Worm (Caenorhabditis elegans) whole organism, L3 larva: ENCODE results near the gene C01G10.9.

Experiments
- ama-1 ChIP-seq: fragments of 150-350 bp; optimal IDR thresholded peaks from 2 replicates; lab custom pipeline; 2018
- elt-2 ChIP-seq: sonication (generic microtip); optimal IDR thresholded peaks from 2 replicates; lab custom pipeline; 2016; ENCODE audit warnings: missing genetic modification reagents, mild to moderate bottlenecking, missing genetic modification characterization, missing compliant biosample characterization
- elt-3 ChIP-seq, 3 experiments: fragments of 150-350 bp in 1 of 3; sonication (generic microtip) in 2 of 3; optimal IDR thresholded peaks; 2 replicates in 2 of 3; 4 replicates in 1 of 3; lab custom pipeline; 2014 to 2017; ENCODE audit warnings: missing biosample characterization in 3 of 3, missing genetic modification characterization in 3 of 3
- pha-4 ChIP-seq: fragments of 150-350 bp; optimal IDR thresholded peaks from 2 replicates; lab custom pipeline; 2014; ENCODE audit warnings: missing biosample characterization, missing genetic modification reagents, missing genetic modification characterization
- snpc-4 ChIP-seq: fragments of 150-350 bp; optimal IDR thresholded peaks from 2 replicates; lab custom pipeline; 2014; ENCODE audit warnings: missing biosample characterization, missing genetic modification characterization

ce11 chrV:15119517-15119916 is 37.2 kb downstream of the C01G10.9 start, which contains the start of gene flor-1:
- TF ChIP-seq ama-1 (lab: Kevin White, UChicago) (no peak), snpc-4 (tag; lab: Kevin White, UChicago) (no peak), elt-2 (no peak), pha-4 (tag; lab: Kevin White, UChicago) (no peak), elt-3 (tag; optimal IDR thresholded peaks at IDR 0.05; lab: Kevin White, UChicago) (no peak)
